Worm (Caenorhabditis elegans): Measurements from ENCODE around the gene C34F6.7.
A peak's percentile ranks its signal among the peaks of the same experiment; 100 is the strongest.

The C34F6.7 gene

DNA sequence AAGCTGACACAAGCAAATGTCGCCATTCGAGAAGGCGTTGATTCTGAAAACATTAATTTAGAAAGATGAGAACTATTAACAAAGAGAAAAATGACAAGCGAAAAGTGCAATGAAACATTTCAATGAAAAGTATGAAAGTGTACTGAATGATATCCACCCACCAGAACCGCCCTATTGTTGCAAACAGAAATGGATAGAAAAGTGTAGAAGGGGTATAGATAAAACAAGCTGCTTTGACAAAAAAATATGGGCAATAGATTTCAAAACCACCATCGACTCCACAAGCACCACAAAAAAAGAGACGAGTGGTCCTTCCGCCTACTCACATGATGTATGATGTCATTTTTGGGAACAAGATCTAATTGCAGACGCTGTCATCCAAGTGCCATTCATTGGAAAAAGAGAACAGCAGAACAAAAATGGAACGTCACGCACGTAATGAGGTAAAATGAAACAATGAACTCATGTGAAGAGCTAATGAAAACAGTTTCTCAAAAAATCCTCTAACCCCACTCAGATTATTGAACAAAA is 25.4 kb upstream of the C34F6.7 start, which contains the start of gene C34F6.10:
Gene C34F6.10 (minus strand): TSS at position 51 of the 531 bp plus-strand sequence.
- TF ChIP-seq egl-27 (tag; optimal IDR thresholded peaks at IDR 0.05) = no peak
- TF ChIP-seq lin-11 (tag; optimal IDR thresholded peaks at IDR 0.05) = no peak
- TF ChIP-seq nhr-10 (tag; optimal IDR thresholded peaks at IDR 0.05) = no peak
- TF ChIP-seq lsy-2 (tag; optimal IDR thresholded peaks at IDR 0.05) = no peak
- TF ChIP-seq zag-1 (tag; optimal IDR thresholded peaks at IDR 0.05) = no peak
- no peak for TF ChIP-seq nhr-237 (tag; optimal IDR thresholded peaks at IDR 0.05)
- TF ChIP-seq ama-1 (optimal IDR thresholded peaks at IDR 0.05) = no peak
- no peak for TF ChIP-seq dmd-4 (tag; optimal IDR thresholded peaks at IDR 0.05)
- TF ChIP-seq nhr-21 (tag; optimal IDR thresholded peaks at IDR 0.05) = no peak
- TF ChIP-seq skn-1 (tag; optimal IDR thresholded peaks at IDR 0.05) = no peak
- TF ChIP-seq elt-3 (tag; optimal IDR thresholded peaks at IDR 0.05) = no peak
- TF ChIP-seq mdl-1 (tag; optimal IDR thresholded peaks at IDR 0.05) = no peak
- TF ChIP-seq nhr-12 (tag; optimal IDR thresholded peaks at IDR 0.05) = no peak
- TF ChIP-seq fos-1 (tag; optimal IDR thresholded peaks at IDR 0.05) = no peak
- no peak for TF ChIP-seq elt-1 (tag; optimal IDR thresholded peaks at IDR 0.05)
- no peak for TF ChIP-seq unc-62 (GFP tag; optimal IDR thresholded peaks at IDR 0.05)
- TF ChIP-seq gmeb-1 (tag; optimal IDR thresholded peaks at IDR 0.05) = no peak
- no peak for TF ChIP-seq aly-2 (tag; optimal IDR thresholded peaks at IDR 0.05)
- no peak for TF ChIP-seq R02D3.7 (tag; optimal IDR thresholded peaks at IDR 0.05)
- no peak for TF ChIP-seq nhr-77 (tag; optimal IDR thresholded peaks at IDR 0.05)

DNA sequence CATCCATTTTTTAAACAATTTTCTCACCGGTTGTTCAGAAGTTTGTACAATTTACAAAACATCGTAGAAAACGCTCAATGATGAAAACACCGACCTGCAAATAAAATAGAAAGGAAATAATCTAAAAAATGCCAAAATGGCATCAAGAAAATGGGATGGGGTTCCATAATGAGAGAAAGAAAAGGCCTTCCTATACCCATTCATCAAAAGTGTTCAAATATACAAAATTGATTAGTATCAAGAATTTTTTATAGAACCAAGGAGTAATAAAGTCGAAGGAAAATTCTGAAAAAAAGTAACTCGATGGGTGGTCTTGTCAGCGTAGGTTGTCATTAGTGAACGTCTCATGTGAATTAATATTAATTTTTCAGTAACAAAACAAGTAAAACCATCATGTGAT is 11.3 kb upstream of the C34F6.7 start, which contains the start of gene C34F6.12:
Gene C34F6.12 (minus strand): TSS at position 101 of the 400 bp plus-strand sequence.
- TF ChIP-seq nhr-11 (tag; optimal IDR thresholded peaks at IDR 0.05) = no peak
- no peak for TF ChIP-seq nhr-23 (tag; optimal IDR thresholded peaks at IDR 0.05)
- TF ChIP-seq skn-1 (tag; optimal IDR thresholded peaks at IDR 0.05) = no peak
- TF ChIP-seq fos-1 (tag; optimal IDR thresholded peaks at IDR 0.05) = no peak
- no peak for TF ChIP-seq ZK546.5 (tag; optimal IDR thresholded peaks at IDR 0.05)
- no peak for TF ChIP-seq nhr-6 (tag; optimal IDR thresholded peaks at IDR 0.05)
- no peak for TF ChIP-seq crh-2 (tag; optimal IDR thresholded peaks at IDR 0.05)
- no peak for TF ChIP-seq nhr-237 (tag; optimal IDR thresholded peaks at IDR 0.05)
- TF ChIP-seq peb-1 (tag; optimal IDR thresholded peaks at IDR 0.05) = no peak

DNA sequence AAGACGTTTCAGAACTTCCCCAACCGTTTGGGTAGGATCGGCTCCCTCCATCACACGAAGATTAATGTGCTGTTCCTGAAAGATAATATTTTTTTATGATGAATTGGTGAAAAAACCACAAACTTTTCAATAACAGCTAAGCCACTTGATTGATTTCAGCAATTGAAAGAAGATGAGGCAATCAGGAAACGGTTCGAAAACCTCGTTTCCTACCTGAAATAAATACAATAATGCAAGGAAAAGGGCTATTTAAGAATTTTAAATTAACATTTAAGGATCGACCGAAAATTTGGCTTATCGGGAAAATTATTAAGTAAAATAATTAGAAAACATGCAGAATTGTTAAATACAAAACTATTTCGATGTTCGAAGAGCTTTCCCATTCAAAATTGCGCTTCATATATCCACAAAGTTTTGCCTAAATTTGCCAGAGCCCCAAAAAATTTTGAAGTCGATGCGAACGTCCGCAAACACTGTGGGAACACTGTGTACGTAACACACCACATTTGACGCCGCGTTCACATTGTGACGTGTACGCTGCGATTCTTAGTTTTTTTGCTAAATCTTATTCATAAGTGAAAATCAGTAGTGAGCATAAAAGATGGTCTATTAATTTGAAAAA is 7.4 kb upstream of the C34F6.7 start, which contains the start of gene C34F6.9:
Gene C34F6.9 (minus strand): TSS at position 51 of the 622 bp plus-strand sequence.
- TF ChIP-seq nhr-11 (tag; optimal IDR thresholded peaks at IDR 0.05) = no peak
- TF ChIP-seq crh-2 (tag; optimal IDR thresholded peaks at IDR 0.05) = peak; percentile 6
- peak; percentile 21 for TF ChIP-seq unc-55 (GFP tag; optimal IDR thresholded peaks at IDR 0.05)
- TF ChIP-seq lin-39 (tag; optimal IDR thresholded peaks at IDR 0.05) = no peak

DNA sequence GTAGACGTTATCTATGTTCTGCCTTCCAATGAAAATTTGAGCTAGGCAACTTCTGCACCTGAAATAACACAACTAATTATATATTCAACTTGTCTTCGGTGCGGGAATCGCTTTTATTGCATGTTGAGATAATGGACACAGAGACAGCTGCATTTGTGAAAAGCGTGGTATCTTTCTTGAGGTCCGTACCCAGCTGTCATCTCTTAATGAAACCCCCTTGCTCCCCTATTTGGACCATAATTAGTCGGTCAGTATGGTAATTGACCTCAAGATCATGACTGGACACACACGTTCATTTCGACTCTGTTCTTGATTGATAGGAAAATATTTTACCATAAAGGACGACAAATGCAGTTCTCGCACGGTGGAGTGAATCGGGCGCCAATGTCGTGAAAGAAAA is 3.9 kb downstream of the C34F6.7 start:
- TF ChIP-seq lin-13 (GFP tag; optimal IDR thresholded peaks at IDR 0.05) = no peak
- TF ChIP-seq mbf-1 (tag; optimal IDR thresholded peaks at IDR 0.05) = no peak
- TF ChIP-seq unc-62 (GFP tag; optimal IDR thresholded peaks at IDR 0.05) = no peak
- TF ChIP-seq unc-39 (tag; optimal IDR thresholded peaks at IDR 0.05) = no peak

DNA sequence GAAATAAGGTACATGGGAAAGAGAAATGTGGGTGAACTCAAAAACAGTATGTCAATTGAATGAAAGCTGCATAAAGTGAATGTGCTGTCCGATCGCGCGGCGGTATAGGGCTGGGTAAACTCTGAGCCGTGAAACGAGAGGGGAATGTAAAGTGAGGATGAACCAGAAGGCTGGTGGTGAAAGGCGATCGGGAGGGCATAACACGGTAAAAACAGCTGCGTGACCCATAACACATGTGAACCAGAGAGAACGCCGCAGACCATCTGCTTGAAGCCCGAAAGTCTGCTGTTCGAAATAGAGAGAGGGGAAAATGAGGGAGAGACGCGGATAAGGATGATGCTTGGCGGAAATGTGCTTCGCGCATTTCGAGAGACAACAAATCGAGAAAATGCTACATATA is 4.9 kb downstream of the C34F6.7 start:
- TF ChIP-seq lin-11 (tag; optimal IDR thresholded peaks at IDR 0.05) = no peak
- TF ChIP-seq nhr-11 (tag; optimal IDR thresholded peaks at IDR 0.05) = no peak
- TF ChIP-seq nhr-12 (tag; optimal IDR thresholded peaks at IDR 0.05) = no peak
- no peak for TF ChIP-seq mdl-1 (tag; optimal IDR thresholded peaks at IDR 0.05)
- TF ChIP-seq snpc-4 (tag; optimal IDR thresholded peaks at IDR 0.05) = no peak
- TF ChIP-seq aly-2 (tag; optimal IDR thresholded peaks at IDR 0.05) = no peak
- TF ChIP-seq crh-2 (tag; optimal IDR thresholded peaks at IDR 0.05) = no peak
- no peak for TF ChIP-seq fos-1 (tag; optimal IDR thresholded peaks at IDR 0.05)
- no peak for TF ChIP-seq ama-1 (optimal IDR thresholded peaks at IDR 0.05)

DNA sequence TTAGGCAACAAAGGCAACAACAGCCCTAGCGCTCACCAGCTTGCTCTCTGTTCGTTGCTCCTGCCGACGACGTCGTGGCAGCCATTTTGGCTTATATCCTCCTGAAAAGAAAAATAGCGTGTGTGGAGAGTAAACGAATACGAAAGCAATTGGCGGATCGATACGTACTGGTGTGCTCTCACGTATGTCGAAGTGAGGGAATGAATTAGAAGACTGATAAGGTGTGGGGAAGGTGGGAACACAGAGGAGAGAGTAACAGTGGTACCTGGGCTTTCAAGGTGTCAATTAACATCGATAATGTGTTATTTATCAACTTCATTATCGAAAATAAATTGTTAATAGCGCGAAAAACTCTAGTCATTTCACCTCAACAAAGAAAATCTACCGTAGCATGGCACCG is 6.5 kb downstream of the C34F6.7 start, which contains the start of gene C34F6.5:
Gene C34F6.5 (minus strand): TSS at position 101 of the 400 bp plus-strand sequence.
- TF ChIP-seq nhr-11 (tag; optimal IDR thresholded peaks at IDR 0.05) (no peak), fos-1 (tag; optimal IDR thresholded peaks at IDR 0.05) (no peak), snpc-4 (tag; optimal IDR thresholded peaks at IDR 0.05) (no peak), lin-11 (tag; optimal IDR thresholded peaks at IDR 0.05) (no peak), skn-1 (tag; optimal IDR thresholded peaks at IDR 0.05) (no peak), lsy-2 (tag; optimal IDR thresholded peaks at IDR 0.05) (no peak), nhr-237 (tag; optimal IDR thresholded peaks at IDR 0.05) (no peak), ceh-82 (tag; optimal IDR thresholded peaks at IDR 0.05) (no peak), blmp-1 (tag; optimal IDR thresholded peaks at IDR 0.05; ENCODE audit: insufficient read depth) (no peak), egl-27 (tag; optimal IDR thresholded peaks at IDR 0.05) (no peak), mbf-1 (tag; optimal IDR thresholded peaks at IDR 0.05) (no peak), mab-5 (tag; optimal IDR thresholded peaks at IDR 0.05) (no peak), sem-4 (tag; optimal IDR thresholded peaks at IDR 0.05) (no peak), mdl-1 (tag; optimal IDR thresholded peaks at IDR 0.05) (no peak)

Measured in whole organism, L2 larva.